Worm (Caenorhabditis elegans) whole organism, L2 larva: ENCODE results near the gene str-260.

ENCODE experiments used
- F13H6.1 ChIP-seq: sonication (generic microtip); optimal IDR thresholded peaks from 2 replicates; lab custom pipeline; 2016; ENCODE audit warnings: missing genetic modification characterization, missing compliant biosample characterization
- R02D3.7 ChIP-seq: fragments of 150-350 bp; optimal IDR thresholded peaks from 2 replicates; lab custom pipeline; 2014; ENCODE audit warnings: missing biosample characterization, missing genetic modification characterization
- aly-2 ChIP-seq: fragments of 150-350 bp; optimal IDR thresholded peaks from 2 replicates; lab custom pipeline; 2014; ENCODE audit warnings: missing biosample characterization, missing genetic modification characterization
- fos-1 ChIP-seq: fragments of 150-350 bp; optimal IDR thresholded peaks from 2 replicates; lab custom pipeline; 2014; ENCODE audit warnings: missing biosample characterization, missing genetic modification characterization
- lin-39 ChIP-seq: fragments of 150-350 bp; optimal IDR thresholded peaks from 2 replicates; lab custom pipeline; 2014; ENCODE audit warnings: missing biosample characterization, missing genetic modification reagents, missing genetic modification characterization
- mdl-1 ChIP-seq, 2 experiments: fragments of 150-350 bp in 1 of 2; sonication (generic microtip) in 1 of 2; optimal IDR thresholded peaks; 2 replicates each; lab custom pipeline; 2017; ENCODE audit warnings: missing biosample characterization in 2 of 2, missing genetic modification characterization in 2 of 2
- nhr-11 ChIP-seq: fragments of 150-350 bp; optimal IDR thresholded peaks from 2 replicates; lab custom pipeline; 2014; ENCODE audit warnings: missing biosample characterization, missing genetic modification characterization
- snpc-4 ChIP-seq: fragments of 150-350 bp; optimal IDR thresholded peaks from 2 replicates; lab custom pipeline; 2014; ENCODE audit warnings: missing biosample characterization, missing genetic modification characterization
- unc-39 ChIP-seq: fragments of 150-350 bp; optimal IDR thresholded peaks from 2 replicates; lab custom pipeline; 2014; ENCODE audit warnings: missing biosample characterization, missing genetic modification characterization
- ztf-4 ChIP-seq: fragments of 150-350 bp; optimal IDR thresholded peaks from 2 replicates; lab custom pipeline; 2014; ENCODE audit warnings: missing biosample characterization, missing genetic modification characterization

DNA sequence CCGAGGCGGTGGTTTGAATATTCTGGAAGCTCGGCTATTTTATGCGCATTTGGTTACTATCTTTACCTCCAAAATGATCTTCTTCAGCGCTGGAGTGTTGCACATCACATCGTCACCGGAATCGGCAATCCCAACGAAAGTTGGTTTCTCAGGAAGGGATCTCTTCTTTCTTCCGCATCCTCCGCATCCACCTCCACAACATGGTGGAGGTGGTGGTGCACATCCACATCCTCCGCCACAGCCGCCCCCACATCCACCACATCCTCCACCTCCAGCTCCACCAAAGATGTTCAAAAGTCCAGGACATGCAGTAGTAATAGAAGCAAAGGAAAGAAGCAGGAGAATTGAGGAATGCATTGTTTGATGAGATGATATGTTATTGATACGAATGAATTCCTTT is 30.4 kb downstream of the str-260 start, which contains the start of gene grl-31:
- TF ChIP-seq aly-2 (tag; lab: Kevin White, UChicago) = no peak
- no peak for TF ChIP-seq F13H6.1 (tag; lab: Kevin White, UChicago)
- TF ChIP-seq lin-39 (tag; lab: Kevin White, UChicago) = no peak
- TF ChIP-seq mdl-1 (tag; optimal IDR thresholded peaks at IDR 0.05; lab: Kevin White, UChicago) = no peak
- TF ChIP-seq ztf-4 (tag; lab: Kevin White, UChicago) = no peak
- TF ChIP-seq unc-39 (tag; lab: Kevin White, UChicago) = no peak
- no peak for TF ChIP-seq R02D3.7 (tag; lab: Kevin White, UChicago)
- TF ChIP-seq nhr-11 = no peak
- TF ChIP-seq snpc-4 = no peak
- no peak for TF ChIP-seq fos-1 (tag; lab: Kevin White, UChicago)
